Fruit fly (Drosophila melanogaster) whole organism, embryonic: ENCODE measurements around the gene MBD-R2.

Experiments
- Bgb ChIP-seq: fragments of 200-800 bp; sonication (Bioruptor generic); IDR thresholded peaks from 2 replicates; pipeline ENCODE4 v1.3.6; 2022; ENCODE audit warnings: missing biosample characterization, missing genetic modification characterization; ENCODE audit not compliant: partially characterized antibody
- Blimp-1 ChIP-seq: fragments of 200-800 bp; sonication (Bioruptor generic); optimal IDR thresholded peaks from 3 replicates; lab custom pipeline; 2018; ENCODE audit warnings: missing biosample characterization, missing genetic modification characterization, mild to moderate bottlenecking, moderate library complexity, missing genetic modification reagents
- CG10431 ChIP-seq: fragments of 200-800 bp; sonication (Bioruptor generic); optimal IDR thresholded peaks from 3 replicates; lab custom pipeline; 2018; ENCODE audit warnings: missing biosample characterization, mild to moderate bottlenecking, missing genetic modification characterization
- CG10462 ChIP-seq: fragments of 200-800 bp; sonication (Bioruptor generic); optimal IDR thresholded peaks from 2 replicates; lab custom pipeline; 2016; ENCODE audit warnings: missing biosample characterization, missing genetic modification characterization
- CG12744 ChIP-seq: fragments of 200-800 bp; sonication (Bioruptor generic); optimal IDR thresholded peaks from 2 replicates; lab custom pipeline; 2016; ENCODE audit warnings: missing biosample characterization, missing genetic modification characterization
- CG13123 ChIP-seq: fragments of 200-800 bp; sonication (Bioruptor generic); optimal IDR thresholded peaks from 2 replicates; lab custom pipeline; 2016; ENCODE audit warnings: missing biosample characterization, missing genetic modification characterization
- CG15696 ChIP-seq: fragments of 200-800 bp; sonication (Bioruptor generic); optimal IDR thresholded peaks from 2 replicates; lab custom pipeline; 2019; ENCODE audit warnings: missing biosample characterization, mild to moderate bottlenecking, missing genetic modification characterization, moderate library complexity
- CG17186 ChIP-seq: fragments of 200-800 bp; sonication (Bioruptor generic); optimal IDR thresholded peaks from 3 replicates; lab custom pipeline; 2017; ENCODE audit warnings: missing biosample characterization, missing genetic modification reagents, missing genetic modification characterization
- CG18476 ChIP-seq: fragments of 200-800 bp; sonication (Bioruptor generic); optimal IDR thresholded peaks from 2 replicates; lab custom pipeline; 2016; ENCODE audit warnings: missing biosample characterization, mild to moderate bottlenecking, missing genetic modification characterization
- CG30403 ChIP-seq: fragments of 200-800 bp; sonication (Bioruptor generic); optimal IDR thresholded peaks from 3 replicates; lab custom pipeline; 2016; ENCODE audit warnings: missing biosample characterization, missing genetic modification characterization
- CG34376 ChIP-seq: fragments of 200-800 bp; sonication (Bioruptor generic); optimal IDR thresholded peaks from 2 replicates; lab custom pipeline; 2018; ENCODE audit warnings: missing biosample characterization, mild to moderate bottlenecking, missing genetic modification characterization
- CG4282 ChIP-seq: fragments of 200-800 bp; sonication (Bioruptor generic); optimal IDR thresholded peaks from 2 replicates; lab custom pipeline; 2016; ENCODE audit warnings: missing biosample characterization, missing genetic modification characterization
- CG5953 ChIP-seq: fragments of 200-800 bp; sonication (Bioruptor generic); IDR thresholded peaks from 2 replicates; pipeline ENCODE4 v1.3.6; 2022; ENCODE audit warnings: missing biosample characterization, missing genetic modification characterization
- CG6765 ChIP-seq: fragments of 200-800 bp; sonication (Bioruptor generic); optimal IDR thresholded peaks from 3 replicates; lab custom pipeline; 2017; ENCODE audit warnings: missing biosample characterization, mild to moderate bottlenecking, missing genetic modification characterization
- CG7357 ChIP-seq: fragments of 200-800 bp; sonication (Bioruptor generic); IDR thresholded peaks from 3 replicates; pipeline ENCODE4 v1.3.6; 2022; ENCODE audit warnings: missing biosample characterization, missing genetic modification characterization
- CG8765 ChIP-seq: fragments of 200-800 bp; sonication (Bioruptor generic); IDR thresholded peaks from 2 replicates; pipeline ENCODE4 v1.3.6; 2022; ENCODE audit warnings: missing biosample characterization, missing genetic modification characterization
- CG9797 ChIP-seq: fragments of 200-800 bp; sonication (Bioruptor generic); optimal IDR thresholded peaks from 3 replicates; lab custom pipeline; 2018; ENCODE audit warnings: missing biosample characterization, mild to moderate bottlenecking, missing genetic modification characterization
- CG9932 ChIP-seq: fragments of 200-800 bp; sonication (Bioruptor generic); IDR thresholded peaks from 2 replicates; pipeline ENCODE4 v1.3.6; 2022; ENCODE audit warnings: missing biosample characterization, missing genetic modification characterization
- CoRest ChIP-seq: fragments of 200-800 bp; sonication (Bioruptor generic); optimal IDR thresholded peaks from 3 replicates; lab custom pipeline; 2018; ENCODE audit warnings: missing biosample characterization, mild to moderate bottlenecking, missing genetic modification characterization, moderate library complexity
- Deaf1 ChIP-seq: fragments of 200-800 bp; optimal IDR thresholded peaks from 3 replicates; lab custom pipeline; 2019; ENCODE audit warnings: missing biosample characterization, mild to moderate bottlenecking, missing genetic modification characterization, moderate library complexity
- Drgx ChIP-seq: fragments of 200-800 bp; sonication (Bioruptor generic); IDR thresholded peaks from 2 replicates; pipeline ENCODE4 v1.3.6; 2022; ENCODE audit warnings: missing biosample characterization, missing genetic modification characterization
- GATAe ChIP-seq: fragments of 200-800 bp; sonication (Bioruptor generic); conservative IDR thresholded peaks from 2 replicates; pipeline ENCODE4 v1.3.6; 2022; ENCODE audit warnings: missing biosample characterization, missing genetic modification characterization
- HLH54F ChIP-seq: fragments of 200-800 bp; sonication (Bioruptor generic); optimal IDR thresholded peaks from 3 replicates; lab custom pipeline; 2016; ENCODE audit warnings: missing biosample characterization, missing genetic modification characterization
- HmgZ ChIP-seq: fragments of 200-800 bp; sonication (Bioruptor generic); optimal IDR thresholded peaks from 2 replicates; lab custom pipeline; 2018; ENCODE audit warnings: missing biosample characterization, mild to moderate bottlenecking, missing genetic modification characterization
- Hsf ChIP-seq: fragments of 200-800 bp; sonication (Bioruptor generic); optimal IDR thresholded peaks from 3 replicates; lab custom pipeline; 2016; ENCODE audit warnings: missing biosample characterization, missing genetic modification characterization
- Max ChIP-seq: fragments of 200-800 bp; sonication (Bioruptor generic); optimal IDR thresholded peaks from 2 replicates; lab custom pipeline; 2016; ENCODE audit warnings: missing biosample characterization, mild to moderate bottlenecking, missing genetic modification characterization
- Optix ChIP-seq: fragments of 200-800 bp; sonication (Bioruptor generic); IDR thresholded peaks from 3 replicates; pipeline ENCODE4 v1.3.6; 2022; ENCODE audit warnings: missing biosample characterization, missing genetic modification characterization
- Poxn ChIP-seq: fragments of 200-800 bp; sonication (Bioruptor generic); IDR thresholded peaks from 2 replicates; pipeline ENCODE4 v1.3.6; 2022; ENCODE audit warnings: missing biosample characterization, missing genetic modification characterization
- Six4 ChIP-seq: fragments of 200-800 bp; sonication (Bioruptor generic); optimal IDR thresholded peaks from 2 replicates; lab custom pipeline; 2016; ENCODE audit warnings: missing biosample characterization, missing genetic modification characterization
- YL-1 ChIP-seq: fragments of 200-800 bp; sonication (Bioruptor generic); optimal IDR thresholded peaks from 3 replicates; lab custom pipeline; 2017; ENCODE audit warnings: missing biosample characterization, mild to moderate bottlenecking, missing genetic modification characterization
- ase ChIP-seq: fragments of 200-800 bp; sonication (Bioruptor generic); IDR thresholded peaks from 3 replicates; pipeline ENCODE4 v1.3.6; 2022; ENCODE audit warnings: missing biosample characterization, missing genetic modification characterization
- bbx ChIP-seq: fragments of 200-800 bp; sonication (Bioruptor generic); IDR thresholded peaks from 2 replicates; pipeline ENCODE4 v1.3.6; 2022; ENCODE audit warnings: missing biosample characterization, missing genetic modification characterization; ENCODE audit not compliant: partially characterized antibody
- bcd ChIP-seq: fragments of 200-800 bp; sonication (Bioruptor generic); optimal IDR thresholded peaks from 2 replicates; lab custom pipeline; 2017; ENCODE audit warnings: missing biosample characterization, mild to moderate bottlenecking, missing genetic modification characterization
- chinmo ChIP-seq: fragments of 200-800 bp; sonication (Bioruptor generic); IDR thresholded peaks from 4 replicates; pipeline ENCODE4 v1.3.6; 2022; ENCODE audit warnings: missing biosample characterization, missing genetic modification characterization; ENCODE audit not compliant: partially characterized antibody
- emc ChIP-seq: fragments of 200-800 bp; sonication (Bioruptor generic); optimal IDR thresholded peaks from 2 replicates; lab custom pipeline; 2016; ENCODE audit warnings: missing biosample characterization, missing genetic modification characterization
- eve ChIP-seq, 2 experiments: fragments of >200 bp; optimal IDR thresholded peaks; 2 replicates each; lab custom pipeline; 2017; ENCODE audit warnings: missing biosample characterization in 2 of 2, missing genetic modification characterization in 2 of 2
- fru ChIP-seq: fragments of >200 bp; optimal IDR thresholded peaks from 2 replicates; lab custom pipeline; 2017
- gt ChIP-seq: fragments of 200-800 bp; sonication (Bioruptor generic); IDR thresholded peaks from 2 replicates; pipeline ENCODE4 v1.3.6; 2022; ENCODE audit warnings: missing biosample characterization, missing genetic modification characterization
- lola ChIP-seq, 3 experiments: fragments of >200 bp in 2 of 3; fragments of 200-800 bp in 1 of 3; sonication (Bioruptor generic) in 1 of 3; optimal IDR thresholded peaks; 2 replicates each; lab custom pipeline; 2017 to 2019; ENCODE audit warnings: missing biosample characterization in 3 of 3, missing genetic modification characterization in 3 of 3, mild to moderate bottlenecking in 1 of 3, moderate library complexity in 1 of 3
- mam ChIP-seq: fragments of 200-800 bp; sonication (Bioruptor generic); optimal IDR thresholded peaks from 3 replicates; lab custom pipeline; 2016; ENCODE audit warnings: missing biosample characterization, missing genetic modification characterization
- nerfin-2 ChIP-seq: fragments of 200-800 bp; sonication (Bioruptor generic); IDR thresholded peaks from 2 replicates; pipeline ENCODE4 v1.3.6; 2022; ENCODE audit warnings: missing biosample characterization, missing genetic modification characterization; ENCODE audit not compliant: partially characterized antibody
- pan ChIP-seq, 4 experiments: fragments of >200 bp in 3 of 4; fragments of 200-800 bp in 1 of 4; sonication (Bioruptor generic) in 1 of 4; optimal IDR thresholded peaks in 3 of 4; IDR thresholded peaks in 1 of 4; 2 replicates each; pipeline versions ENCODE4 v1.3.6 to Lab custom; 2017 to 2022; ENCODE audit warnings: missing biosample characterization in 2 of 4, missing genetic modification characterization in 2 of 4, mixed read lengths in 1 of 4
- pb ChIP-seq: fragments of 200-800 bp; sonication (Bioruptor generic); optimal IDR thresholded peaks from 3 replicates; lab custom pipeline; 2016; ENCODE audit warnings: missing biosample characterization, missing genetic modification characterization
- pum ChIP-seq: fragments of 200-800 bp; sonication (Bioruptor generic); optimal IDR thresholded peaks from 2 replicates; lab custom pipeline; 2016; ENCODE audit warnings: missing biosample characterization, missing genetic modification characterization
- ro ChIP-seq: fragments of 200-800 bp; sonication (Bioruptor generic); IDR thresholded peaks from 2 replicates; pipeline ENCODE4 v1.3.6; 2022; ENCODE audit warnings: missing biosample characterization, missing genetic modification characterization
- row ChIP-seq: fragments of 200-800 bp; sonication (Bioruptor generic); IDR thresholded peaks from 3 replicates; pipeline ENCODE4 v1.3.6; 2022; ENCODE audit warnings: missing biosample characterization, missing genetic modification characterization
- sim ChIP-seq: fragments of 200-800 bp; sonication (Bioruptor generic); IDR thresholded peaks from 2 replicates; pipeline ENCODE4 v1.3.6; 2022; ENCODE audit warnings: missing biosample characterization, missing genetic modification characterization
- trem ChIP-seq: fragments of 200-800 bp; optimal IDR thresholded peaks from 3 replicates; lab custom pipeline; 2019; ENCODE audit warnings: missing biosample characterization, mild to moderate bottlenecking, missing genetic modification characterization, moderate library complexity
- wor ChIP-seq: fragments of 200-800 bp; sonication (Bioruptor generic); IDR thresholded peaks from 2 replicates; pipeline ENCODE4 v1.3.6; 2022; ENCODE audit warnings: missing biosample characterization, missing genetic modification characterization
- zf30C ChIP-seq: fragments of 200-800 bp; sonication (Bioruptor generic); optimal IDR thresholded peaks from 3 replicates; lab custom pipeline; 2018; ENCODE audit warnings: missing biosample characterization, mild to moderate bottlenecking, missing genetic modification characterization

Gene MBD-R2

dm6 chr3R:12369135-12369792 is 13.2 kb upstream of the MBD-R2 start, which contains the start of gene GstD1 (continued):
- TF ChIP-seq CG9797 (GFP tag; lab: Kevin White, UChicago), result no peak
- TF ChIP-seq mam (GFP tag; lab: Kevin White, UChicago), result peak; percentile 34
- no peak for TF ChIP-seq lola (GFP tag; optimal IDR thresholded peaks at IDR 0.05; lab: Kevin White, UChicago)
- TF ChIP-seq zf30C (GFP tag; lab: Kevin White, UChicago), result no peak
- TF ChIP-seq YL-1 (GFP tag; lab: Kevin White, UChicago), result no peak
- TF ChIP-seq CG34376, result peak; percentile 53
- no peak for TF ChIP-seq GATAe (GFP tag; lab: Robert Waterston, UW)
- 0 out of 2 replicates have a peak, but pooled peaks have one; percentile 28 for TF ChIP-seq bbx (GFP tag; lab: Robert Waterston, UW)
- peak; percentile 6 for TF ChIP-seq pum
- TF ChIP-seq bcd (GFP tag; lab: Kevin White, UChicago), result peak; percentile 51
- TF ChIP-seq Blimp-1 (GFP tag; lab: Kevin White, UChicago), result peak; percentile 23
- peak; percentile 64 for TF ChIP-seq row (GFP tag; lab: Robert Waterston, UW)
- TF ChIP-seq pb (GFP tag; lab: Kevin White, UChicago), result peak; percentile 35
- TF ChIP-seq Max (GFP tag; lab: Kevin White, UChicago), result peak; percentile 44
- no peak for TF ChIP-seq CG12744 (GFP tag; lab: Kevin White, UChicago)
- no peak for TF ChIP-seq CG10462 (GFP tag; lab: Kevin White, UChicago)
- no peak for TF ChIP-seq eve (GFP tag; optimal IDR thresholded peaks at IDR 0.05; lab: Kevin White, UChicago)
- TF ChIP-seq ro (GFP tag; lab: Robert Waterston, UW), result no peak
- TF ChIP-seq CG6765 (GFP tag; lab: Kevin White, UChicago), result peak; percentile 37
- peak; percentile 90 for TF ChIP-seq chinmo (GFP tag; lab: Robert Waterston, UW)
- TF ChIP-seq Optix (GFP tag; lab: Robert Waterston, UW), result no peak
- TF ChIP-seq CG13123, result no peak
- TF ChIP-seq wor (GFP tag; lab: Robert Waterston, UW), result no peak
- TF ChIP-seq Drgx (GFP tag; lab: Robert Waterston, UW), result peak; percentile 78
- no peak for TF ChIP-seq fru (lab: Kevin White, UChicago)
- TF ChIP-seq CG8765 (GFP tag; lab: Robert Waterston, UW), result peak; percentile 87; the same call in 1 of the 2 replicates
- no peak for TF ChIP-seq CG10431 (GFP tag; lab: Kevin White, UChicago)
- peak; percentile 7 for TF ChIP-seq CG18476 (GFP tag; lab: Kevin White, UChicago)
- TF ChIP-seq CG5953 (GFP tag; lab: Robert Waterston, UW), result no peak
- no peak for TF ChIP-seq ase (GFP tag; lab: Robert Waterston, UW)
- TF ChIP-seq CG30403, result peak; percentile 54
- TF ChIP-seq Six4, result peak; percentile 33
- no peak for TF ChIP-seq HLH54F (GFP tag; lab: Kevin White, UChicago)
- peak; percentile 20 for TF ChIP-seq Deaf1 (tag; lab: Kevin White, UChicago)
- peak; percentile 51 for TF ChIP-seq CG9932 (GFP tag; lab: Robert Waterston, UW)
- no peak for TF ChIP-seq Poxn (GFP tag; lab: Robert Waterston, UW)
- TF ChIP-seq Bgb, result peak; percentile 63
- TF ChIP-seq HmgZ (tag; lab: Kevin White, UChicago), result peak; percentile 56
- no peak for TF ChIP-seq CG7357 (GFP tag; lab: Robert Waterston, UW)
- no peak for TF ChIP-seq gt (GFP tag; lab: Robert Waterston, UW)
- peak; percentile 26 for TF ChIP-seq CoRest (tag; lab: Kevin White, UChicago)
- peak; percentile 19 for TF ChIP-seq emc (GFP tag; lab: Kevin White, UChicago)
- TF ChIP-seq CG17186 (GFP tag; lab: Kevin White, UChicago), result no peak
- peak; percentile 3 for TF ChIP-seq CG4282 (GFP tag; lab: Kevin White, UChicago)
- TF ChIP-seq Hsf, result no peak
- no peak for TF ChIP-seq sim (GFP tag; lab: Robert Waterston, UW)
- no peak for TF ChIP-seq pan (optimal IDR thresholded peaks at IDR 0.05; lab: Kevin White, UChicago)
- peak in 1 of 2 experiments; percentile 36 for TF ChIP-seq pan (GFP tag; optimal IDR thresholded peaks at IDR 0.05 in 1 of 2, IDR thresholded peaks at IDR 0.05 in 1 of 2)
- no peak for TF ChIP-seq nerfin-2 (GFP tag; lab: Robert Waterston, UW)
- TF ChIP-seq CG15696 (tag; lab: Kevin White, UChicago), result no peak
- TF ChIP-seq trem, result peak; percentile 5
